Worm (Caenorhabditis elegans): Measurements from ENCODE around the gene E02H4.5.

DNA sequence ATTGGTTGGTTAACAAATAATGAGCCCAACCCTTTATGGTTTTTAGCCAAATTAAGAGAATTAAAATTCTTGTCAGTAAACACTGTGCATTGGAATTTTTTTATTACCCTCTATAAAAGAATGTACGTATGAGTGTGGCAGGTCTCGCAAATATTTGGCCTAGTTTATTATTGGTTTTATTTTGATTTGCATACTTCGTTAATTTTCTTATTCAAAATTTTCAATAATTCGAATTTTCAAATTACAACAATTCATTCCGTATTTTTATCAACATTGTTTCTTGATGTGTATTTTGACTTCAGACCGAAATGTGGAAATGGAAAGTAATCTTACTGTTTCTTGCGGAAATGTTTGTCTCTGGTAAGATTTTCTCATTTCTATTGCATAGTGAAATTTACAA is 2.7 kb upstream of the E02H4.5 start, which contains the start of gene E02H4.4:
- TF ChIP-seq ceh-82 (tag; optimal IDR thresholded peaks at IDR 0.05) (no peak), ceh-8 (GFP tag; optimal IDR thresholded peaks at IDR 0.05) (no peak), tlp-1 (tag; optimal IDR thresholded peaks at IDR 0.05) (no peak), lin-13 (GFP tag; optimal IDR thresholded peaks at IDR 0.05) (no peak), efl-1 (optimal IDR thresholded peaks at IDR 0.05) (no peak), efl-1 (GFP tag; optimal IDR thresholded peaks at IDR 0.05 in 1 of 2) (no peak), aly-2 (tag; optimal IDR thresholded peaks at IDR 0.05) (no peak), F16B12.6 (tag; optimal IDR thresholded peaks at IDR 0.05) (no peak)

All from whole organism, L1 larva.